In the genomic region with DNA sequence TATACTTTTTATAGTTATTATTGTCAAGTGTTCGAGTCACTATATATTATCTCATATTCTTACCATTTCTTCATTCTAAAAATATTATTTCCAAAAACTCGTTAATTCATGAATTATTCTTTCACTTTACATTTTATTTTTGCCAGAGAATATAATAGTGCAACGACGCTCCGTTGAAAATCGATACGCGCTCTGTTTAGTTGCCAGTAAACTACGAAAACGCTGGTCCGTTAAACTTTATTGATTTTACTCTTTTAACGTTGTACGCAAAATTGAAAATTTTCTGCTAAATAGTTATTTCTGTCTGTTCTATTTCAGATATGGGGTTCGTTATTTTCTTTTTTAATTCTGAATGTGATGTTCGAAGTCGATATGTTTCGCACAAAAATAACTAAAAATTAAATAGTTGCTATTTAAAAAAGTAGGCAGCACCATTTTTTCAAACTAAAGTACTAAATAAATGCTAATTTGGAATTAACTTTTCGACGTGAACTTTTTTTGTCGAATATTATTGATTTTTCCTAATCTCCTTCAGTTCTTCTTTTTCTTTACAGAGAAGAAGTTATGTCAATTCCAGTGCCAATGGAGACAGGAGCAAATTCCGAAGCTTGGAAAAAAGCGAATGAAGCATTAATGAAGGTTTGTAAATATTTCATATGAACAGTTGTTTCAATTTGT, we compare ENCODE assay signal across 1 worm cellular context.
A peak's percentile ranks its signal among the peaks of the same experiment; 100 is the strongest.
TF ChIP-seq lines count a peak whose summit lies in the region.

A gene (plus strand): TSS at position 199 of the 678 bp plus-strand sequence.

TF ChIP-seq in whole organism, L1 larva, 84 proteins besides CTCF, POLR2A, EP300 and RAD21 (continued from another document):
- no peak for TF ChIP-seq ceh-90 (tag; optimal IDR thresholded peaks at IDR 0.05; lab: Kevin White, UChicago)
- TF ChIP-seq vab-15 (tag; optimal IDR thresholded peaks at IDR 0.05; lab: Kevin White, UChicago), result no peak
- TF ChIP-seq mab-9 (GFP tag; IDR thresholded peaks at IDR 0.05; lab: Robert Waterston, UW), result no peak
- TF ChIP-seq egl-13 (tag; optimal IDR thresholded peaks at IDR 0.05; lab: Kevin White, UChicago), result no peak
- peak; percentile 27 for TF ChIP-seq snu-23 (GFP tag; optimal IDR thresholded peaks at IDR 0.05; lab: Kevin White, UChicago)
- TF ChIP-seq dpl-1 (GFP tag; optimal IDR thresholded peaks at IDR 0.05; lab: Kevin White, UChicago), result peak in 2 of 3 experiments; percentile 34
- TF ChIP-seq alr-1 (tag; optimal IDR thresholded peaks at IDR 0.05; lab: Kevin White, UChicago; ENCODE audit: borderline replicate concordance), result no peak
- no peak for TF ChIP-seq pax-3 (tag; optimal IDR thresholded peaks at IDR 0.05; lab: Kevin White, UChicago)
- TF ChIP-seq jun-1 (tag; optimal IDR thresholded peaks at IDR 0.05; lab: Kevin White, UChicago), result no peak
- no peak for TF ChIP-seq nhr-85 (tag; lab: Kevin White, UChicago)
- TF ChIP-seq nhr-28 (tag; optimal IDR thresholded peaks at IDR 0.05; lab: Kevin White, UChicago), result no peak
- no peak for TF ChIP-seq elt-2 (tag; optimal IDR thresholded peaks at IDR 0.05; lab: Kevin White, UChicago)
- no peak for TF ChIP-seq aly-2 (tag; optimal IDR thresholded peaks at IDR 0.05; lab: Kevin White, UChicago)
- TF ChIP-seq ztf-4 (tag; optimal IDR thresholded peaks at IDR 0.05; lab: Kevin White, UChicago), result no peak
- TF ChIP-seq sup-37 (GFP tag; optimal IDR thresholded peaks at IDR 0.05; lab: Kevin White, UChicago), result no peak
- TF ChIP-seq ceh-82 (tag; optimal IDR thresholded peaks at IDR 0.05; lab: Kevin White, UChicago), result peak in 1 of 3 experiments; percentile 32
- TF ChIP-seq nhr-12 (tag; optimal IDR thresholded peaks at IDR 0.05; lab: Kevin White, UChicago), result no peak
- no peak for TF ChIP-seq unc-130 (tag; optimal IDR thresholded peaks at IDR 0.05; lab: Kevin White, UChicago)
- TF ChIP-seq unc-86 (tag; optimal IDR thresholded peaks at IDR 0.05; lab: Kevin White, UChicago), result no peak
- TF ChIP-seq F16B12.6 (tag; optimal IDR thresholded peaks at IDR 0.05; lab: Kevin White, UChicago), result no peak
- TF ChIP-seq aha-1 (tag; optimal IDR thresholded peaks at IDR 0.05; lab: Kevin White, UChicago), result no peak
- TF ChIP-seq hpl-2 (GFP tag; optimal IDR thresholded peaks at IDR 0.05; lab: Kevin White, UChicago), result no peak
- TF ChIP-seq mef-2 (tag; optimal IDR thresholded peaks at IDR 0.05; lab: Kevin White, UChicago), result no peak
- no peak for TF ChIP-seq lin-39 (tag; optimal IDR thresholded peaks at IDR 0.05; lab: Kevin White, UChicago)
- TF ChIP-seq swsn-7 (tag; optimal IDR thresholded peaks at IDR 0.05; lab: Kevin White, UChicago), result no peak
- no peak for TF ChIP-seq pqm-1 (tag; optimal IDR thresholded peaks at IDR 0.05; lab: Kevin White, UChicago)
- peak; percentile 14 to 44 for TF ChIP-seq lin-35 (GFP tag; optimal IDR thresholded peaks at IDR 0.05; lab: Kevin White, UChicago)
- TF ChIP-seq sptf-1 (tag; optimal IDR thresholded peaks at IDR 0.05; lab: Kevin White, UChicago), result no peak
- TF ChIP-seq egl-27 (tag; optimal IDR thresholded peaks at IDR 0.05; lab: Kevin White, UChicago), result no peak
- TF ChIP-seq xbp-1 (tag; optimal IDR thresholded peaks at IDR 0.05; lab: Kevin White, UChicago), result no peak
- TF ChIP-seq nhr-90 (tag; optimal IDR thresholded peaks at IDR 0.05; lab: Kevin White, UChicago; ENCODE audit: poor library complexity), result no peak
- no peak for TF ChIP-seq lin-15B (tag; optimal IDR thresholded peaks at IDR 0.05; lab: Kevin White, UChicago)
- TF ChIP-seq nhr-11 (tag; optimal IDR thresholded peaks at IDR 0.05; lab: Kevin White, UChicago), result no peak
- TF ChIP-seq rnt-1 (tag; optimal IDR thresholded peaks at IDR 0.05; lab: Kevin White, UChicago), result no peak
- no peak for TF ChIP-seq C34B4.2 (tag; optimal IDR thresholded peaks at IDR 0.05; lab: Kevin White, UChicago)
- TF ChIP-seq nhr-77 (tag; optimal IDR thresholded peaks at IDR 0.05; lab: Kevin White, UChicago), result no peak
- TF ChIP-seq grh-1 (GFP tag; IDR thresholded peaks at IDR 0.05; lab: Robert Waterston, UW), result no peak
- peak; percentile 33 for TF ChIP-seq C16A3.4 (tag; optimal IDR thresholded peaks at IDR 0.05; lab: Kevin White, UChicago)
- TF ChIP-seq nhr-20 (tag; optimal IDR thresholded peaks at IDR 0.05; lab: Kevin White, UChicago), result no peak
- no peak for TF ChIP-seq ces-1 (GFP tag; optimal IDR thresholded peaks at IDR 0.05; lab: Kevin White, UChicago)
